Worm (Caenorhabditis elegans): Measurements from ENCODE around the gene acs-14.

ce11 chrV:9531477-9531876 lies 23.5 kb downstream of the acs-14 start, which contains the start of the genes C50F4.10 and pfk-1.2:
- TF ChIP-seq ztf-23 (GFP tag; IDR thresholded peaks at IDR 0.05) (no peak), ztf-29 (GFP tag; IDR thresholded peaks at IDR 0.05) (no peak), flt-1 (GFP tag; IDR thresholded peaks at IDR 0.05) (no peak), med-1 (GFP tag; optimal IDR thresholded peaks at IDR 0.05; ENCODE audit: insufficient read depth) (no peak), cog-1 (tag; optimal IDR thresholded peaks at IDR 0.05) (no peak), tab-1 (GFP tag; IDR thresholded peaks at IDR 0.05) (no peak)

Data from whole organism, midembryonic.